Worm (Caenorhabditis elegans) whole organism, L2 larva: ENCODE measurements around the gene let-721.
A peak's percentile ranks its signal among the peaks of the same experiment; 100 is the strongest.

Source experiments
- C34F6.9 ChIP-seq: fragments of 150-350 bp; optimal IDR thresholded peaks from 2 replicates; lab custom pipeline; 2014; ENCODE audit warnings: missing biosample characterization, missing genetic modification characterization
- F13H6.1 ChIP-seq: sonication (generic microtip); optimal IDR thresholded peaks from 2 replicates; lab custom pipeline; 2016; ENCODE audit warnings: missing genetic modification characterization, missing compliant biosample characterization
- R02D3.7 ChIP-seq: fragments of 150-350 bp; optimal IDR thresholded peaks from 2 replicates; lab custom pipeline; 2014; ENCODE audit warnings: missing biosample characterization, missing genetic modification characterization
- Y55F3AM.14 ChIP-seq: fragments of 200-800 bp; sonication (Bioruptor generic); optimal IDR thresholded peaks from 2 replicates; lab custom pipeline; 2018; ENCODE audit warnings: mild to moderate bottlenecking, missing genetic modification characterization, missing compliant biosample characterization
- ZK546.5 ChIP-seq: sonication (generic microtip); optimal IDR thresholded peaks from 2 replicates; lab custom pipeline; 2017; ENCODE audit warnings: missing biosample characterization, missing genetic modification characterization
- alr-1 ChIP-seq: fragments of 150-350 bp; optimal IDR thresholded peaks from 2 replicates; lab custom pipeline; 2014; ENCODE audit warnings: missing biosample characterization, missing genetic modification characterization
- aly-2 ChIP-seq: fragments of 150-350 bp; optimal IDR thresholded peaks from 2 replicates; lab custom pipeline; 2014; ENCODE audit warnings: missing biosample characterization, missing genetic modification characterization
- ama-1 ChIP-seq: fragments of 150-350 bp; optimal IDR thresholded peaks from 2 replicates; lab custom pipeline; 2018; ENCODE audit warnings: inconsistent platforms
- blmp-1 ChIP-seq: sonication (generic microtip); optimal IDR thresholded peaks from 2 replicates; lab custom pipeline; 2017; ENCODE audit warnings: missing genetic modification characterization, mild to moderate bottlenecking, missing compliant biosample characterization, antibody characterized with exemption, moderate library complexity; ENCODE audit not compliant: insufficient read depth
- ceh-16 ChIP-seq: fragments of 150-350 bp; optimal IDR thresholded peaks from 2 replicates; lab custom pipeline; 2014; ENCODE audit warnings: missing biosample characterization, missing genetic modification characterization
- ceh-82 ChIP-seq: fragments of 150-350 bp; optimal IDR thresholded peaks from 2 replicates; lab custom pipeline; 2014; ENCODE audit warnings: missing biosample characterization, missing genetic modification characterization
- egl-27 ChIP-seq: sonication (generic microtip); optimal IDR thresholded peaks from 3 replicates; lab custom pipeline; 2017; ENCODE audit warnings: missing biosample characterization, missing genetic modification reagents, missing genetic modification characterization
- elt-1 ChIP-seq: fragments of 150-350 bp; optimal IDR thresholded peaks from 2 replicates; lab custom pipeline; 2014; ENCODE audit warnings: missing biosample characterization, missing genetic modification characterization
- elt-3 ChIP-seq: sonication (generic microtip); optimal IDR thresholded peaks from 2 replicates; lab custom pipeline; 2017; ENCODE audit warnings: missing biosample characterization, missing genetic modification characterization
- fos-1 ChIP-seq: fragments of 150-350 bp; optimal IDR thresholded peaks from 2 replicates; lab custom pipeline; 2014; ENCODE audit warnings: missing biosample characterization, missing genetic modification characterization
- gmeb-1 ChIP-seq: fragments of 150-350 bp; optimal IDR thresholded peaks from 2 replicates; lab custom pipeline; 2014; ENCODE audit warnings: missing biosample characterization, missing genetic modification characterization
- lin-13 ChIP-seq: fragments of 150-350 bp; optimal IDR thresholded peaks from 2 replicates; lab custom pipeline; 2014; ENCODE audit warnings: missing biosample characterization, missing genetic modification reagents, missing genetic modification characterization
- lin-39 ChIP-seq: fragments of 150-350 bp; optimal IDR thresholded peaks from 2 replicates; lab custom pipeline; 2014; ENCODE audit warnings: missing biosample characterization, missing genetic modification reagents, missing genetic modification characterization
- lsy-2 ChIP-seq, 2 experiments: fragments of 150-350 bp in 1 of 2; sonication (generic microtip) in 1 of 2; optimal IDR thresholded peaks; 2 replicates each; lab custom pipeline; 2014 to 2017; ENCODE audit warnings: missing biosample characterization in 2 of 2, missing genetic modification characterization in 2 of 2
- mab-5 ChIP-seq: fragments of 150-350 bp; optimal IDR thresholded peaks from 2 replicates; lab custom pipeline; 2014; ENCODE audit warnings: missing biosample characterization, missing genetic modification characterization
- mbf-1 ChIP-seq: sonication (generic microtip); optimal IDR thresholded peaks from 2 replicates; lab custom pipeline; 2017; ENCODE audit warnings: missing biosample characterization, missing genetic modification characterization
- mdl-1 ChIP-seq, 2 experiments: fragments of 150-350 bp in 1 of 2; sonication (generic microtip) in 1 of 2; optimal IDR thresholded peaks; 2 replicates each; lab custom pipeline; 2017; ENCODE audit warnings: missing biosample characterization in 2 of 2, missing genetic modification characterization in 2 of 2
- nhr-10 ChIP-seq: sonication (generic microtip); optimal IDR thresholded peaks from 2 replicates; lab custom pipeline; 2017; ENCODE audit warnings: missing biosample characterization, missing genetic modification characterization
- nhr-11 ChIP-seq: fragments of 150-350 bp; optimal IDR thresholded peaks from 2 replicates; lab custom pipeline; 2014; ENCODE audit warnings: missing biosample characterization, missing genetic modification characterization
- nhr-12 ChIP-seq: fragments of 150-350 bp; optimal IDR thresholded peaks from 2 replicates; lab custom pipeline; 2014; ENCODE audit warnings: missing biosample characterization, missing genetic modification characterization
- nhr-129 ChIP-seq: fragments of 150-350 bp; optimal IDR thresholded peaks from 2 replicates; lab custom pipeline; 2014; ENCODE audit warnings: missing biosample characterization, missing genetic modification characterization
- nhr-21 ChIP-seq: fragments of 150-350 bp; optimal IDR thresholded peaks from 2 replicates; lab custom pipeline; 2014; ENCODE audit warnings: missing biosample characterization, missing genetic modification characterization
- nhr-23 ChIP-seq: fragments of 150-350 bp; optimal IDR thresholded peaks from 2 replicates; lab custom pipeline; 2014; ENCODE audit warnings: missing biosample characterization, missing genetic modification reagents, missing genetic modification characterization
- nhr-237 ChIP-seq: fragments of 150-350 bp; optimal IDR thresholded peaks from 2 replicates; lab custom pipeline; 2014; ENCODE audit warnings: missing biosample characterization, missing genetic modification characterization
- nhr-25 ChIP-seq: fragments of 150-350 bp; sonication (generic microtip); optimal IDR thresholded peaks from 3 replicates; lab custom pipeline; 2014; ENCODE audit warnings: missing biosample characterization, missing genetic modification characterization
- nhr-6 ChIP-seq: fragments of 150-350 bp; optimal IDR thresholded peaks from 2 replicates; lab custom pipeline; 2014; ENCODE audit warnings: missing biosample characterization, missing genetic modification characterization
- peb-1 ChIP-seq: fragments of 150-350 bp; optimal IDR thresholded peaks from 2 replicates; lab custom pipeline; 2014; ENCODE audit warnings: missing biosample characterization, missing genetic modification characterization
- sem-4 ChIP-seq: fragments of 150-350 bp; optimal IDR thresholded peaks from 2 replicates; lab custom pipeline; 2014; ENCODE audit warnings: missing biosample characterization, missing genetic modification reagents, missing genetic modification characterization
- sma-3 ChIP-seq: sonication (generic microtip); optimal IDR thresholded peaks from 2 replicates; lab custom pipeline; 2016; ENCODE audit warnings: missing genetic modification reagents, missing genetic modification characterization, missing compliant biosample characterization
- sma-9 ChIP-seq, 2 experiments: fragments of 150-350 bp in 1 of 2; sonication (generic microtip) in 1 of 2; optimal IDR thresholded peaks; 2 replicates each; lab custom pipeline; 2014 to 2016; ENCODE audit warnings: missing genetic modification characterization in 2 of 2, mild to moderate bottlenecking in 1 of 2, missing biosample characterization in 1 of 2, missing compliant biosample characterization in 1 of 2, missing genetic modification reagents in 1 of 2, moderate library complexity in 1 of 2
- unc-39 ChIP-seq: fragments of 150-350 bp; optimal IDR thresholded peaks from 2 replicates; lab custom pipeline; 2014; ENCODE audit warnings: missing biosample characterization, missing genetic modification characterization
- zag-1 ChIP-seq: fragments of 150-350 bp; optimal IDR thresholded peaks from 2 replicates; lab custom pipeline; 2014; ENCODE audit warnings: missing biosample characterization, missing genetic modification characterization
- ztf-11 ChIP-seq: sonication (generic microtip); optimal IDR thresholded peaks from 2 replicates; lab custom pipeline; 2017; ENCODE audit warnings: missing biosample characterization, missing genetic modification characterization
- ztf-4 ChIP-seq: fragments of 150-350 bp; optimal IDR thresholded peaks from 2 replicates; lab custom pipeline; 2014; ENCODE audit warnings: missing biosample characterization, missing genetic modification characterization

Gene let-721

DNA sequence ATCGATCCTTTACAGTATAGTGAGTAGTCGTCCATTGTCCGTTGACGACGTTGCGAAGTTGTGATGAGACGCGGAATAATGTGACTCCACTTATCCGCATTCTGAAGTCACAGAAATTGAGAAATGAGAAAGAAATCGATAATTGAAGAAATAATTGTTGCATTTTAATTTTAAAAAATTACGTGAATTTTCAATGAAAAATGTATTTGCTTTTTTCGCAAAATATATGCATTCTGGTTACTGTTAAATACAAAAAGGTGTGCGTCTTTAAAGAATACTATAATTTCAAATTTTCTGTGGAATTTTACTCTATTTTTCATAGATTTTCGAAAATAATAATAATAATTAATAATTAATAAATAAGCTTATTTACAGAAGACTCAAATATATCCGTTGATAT is at the start of gene let-721:
Gene let-721, minus strand, starts transcription at position 101 of the 400 bp plus-strand sequence.
- TF ChIP-seq sma-9 (GFP tag; optimal IDR thresholded peaks at IDR 0.05; lab: Kevin White, UChicago) (no peak), sma-9 (tag; optimal IDR thresholded peaks at IDR 0.05; lab: Kevin White, UChicago) (no peak), ztf-11 (tag; lab: Kevin White, UChicago) (no peak), sma-3 (GFP tag; lab: Kevin White, UChicago) (no peak), lsy-2 (tag; optimal IDR thresholded peaks at IDR 0.05; lab: Kevin White, UChicago) (no peak), ceh-82 (tag; lab: Kevin White, UChicago) (no peak), lin-13 (GFP tag; lab: Kevin White, UChicago) (no peak), gmeb-1 (tag; lab: Kevin White, UChicago) (no peak), ama-1 (lab: Kevin White, UChicago) (no peak), fos-1 (tag; lab: Kevin White, UChicago) (no peak)

DNA sequence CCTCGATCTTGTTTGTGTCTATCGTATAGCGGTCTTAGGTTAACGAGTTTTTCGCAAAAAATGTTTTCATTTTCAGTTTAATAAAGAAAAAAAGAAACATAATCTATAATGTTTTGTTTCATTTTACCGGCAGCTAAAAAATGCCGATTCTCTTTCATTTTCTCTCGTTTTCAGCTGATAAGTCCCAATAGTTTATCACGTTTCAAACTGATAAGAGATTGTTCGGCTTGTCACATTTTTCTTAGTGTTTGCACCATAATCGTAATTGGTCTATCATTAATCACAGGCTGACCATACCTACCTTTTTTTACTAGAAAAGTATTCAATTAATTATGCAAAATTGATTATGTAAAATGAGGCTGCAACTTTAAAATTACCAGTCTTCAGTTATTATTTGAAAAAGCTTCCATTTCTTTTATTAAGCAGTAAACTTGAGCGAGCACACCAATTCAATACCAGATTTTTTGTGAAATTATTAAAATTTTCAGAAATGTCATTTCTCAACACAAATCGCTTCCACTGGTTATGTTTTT is 48.5 kb upstream of the let-721 start, which contains the start of gene F23F12.13:
Gene F23F12.13, plus strand, starts transcription at position 483 of the 533 bp plus-strand sequence.
- TF ChIP-seq sma-9 (GFP tag; optimal IDR thresholded peaks at IDR 0.05; lab: Kevin White, UChicago) = peak; percentile 24
- TF ChIP-seq sma-9 (tag; optimal IDR thresholded peaks at IDR 0.05; lab: Kevin White, UChicago) = no peak
- peak; percentile 61 for TF ChIP-seq fos-1 (tag; lab: Kevin White, UChicago)
- TF ChIP-seq sma-3 (GFP tag; lab: Kevin White, UChicago) = no peak

DNA sequence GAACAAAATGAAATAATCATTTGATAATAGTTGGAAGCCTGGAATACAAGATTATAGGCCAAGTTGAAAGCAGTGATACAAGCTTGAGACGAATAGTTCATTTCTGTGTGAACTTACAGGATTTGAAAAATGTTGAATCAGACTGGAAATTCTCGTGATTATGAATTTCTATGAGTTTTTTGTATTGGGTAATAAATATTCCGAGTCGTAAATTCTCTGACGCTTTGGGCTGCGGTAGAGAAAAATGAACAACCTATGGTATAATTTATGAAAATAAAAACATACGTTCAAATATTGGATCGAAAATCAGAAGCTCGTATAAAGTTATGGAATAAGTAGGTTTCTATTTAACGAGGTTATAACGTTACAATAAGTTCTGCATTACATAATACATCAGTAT is 46.1 kb upstream of the let-721 start, which contains the start of gene srb-11:
Gene srb-11, minus strand, starts transcription at position 101 of the 400 bp plus-strand sequence.
- TF ChIP-seq peb-1 = no peak
- TF ChIP-seq lsy-2 (tag; optimal IDR thresholded peaks at IDR 0.05; lab: Kevin White, UChicago) = no peak
- TF ChIP-seq mab-5 = no peak
- no peak for TF ChIP-seq zag-1 (tag; lab: Kevin White, UChicago)
- TF ChIP-seq nhr-6 (tag; lab: Kevin White, UChicago) = no peak
- no peak for TF ChIP-seq sem-4
- no peak for TF ChIP-seq nhr-21
- no peak for TF ChIP-seq nhr-23 (tag; lab: Kevin White, UChicago)

DNA sequence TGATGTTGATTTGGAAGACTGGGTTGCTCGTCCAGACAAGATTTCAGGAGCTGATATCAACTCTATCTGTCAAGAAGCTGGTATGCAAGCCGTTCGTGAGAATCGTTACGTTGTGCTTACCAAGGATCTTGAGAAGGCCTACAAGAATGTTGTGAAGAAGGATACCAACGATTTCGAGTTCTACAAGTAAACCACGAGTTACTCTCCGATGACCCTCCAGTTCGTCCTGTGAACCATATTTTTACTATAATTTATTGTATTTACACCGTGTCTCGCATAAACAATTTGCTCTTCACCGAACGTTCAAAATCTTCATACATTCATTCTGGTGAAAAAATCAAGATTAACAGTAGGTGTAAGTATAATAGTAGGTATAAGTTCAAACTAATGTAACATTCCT is 44.3 kb upstream of the let-721 start:
- no peak for TF ChIP-seq nhr-12 (tag; lab: Kevin White, UChicago)
- no peak for TF ChIP-seq ZK546.5 (tag; lab: Kevin White, UChicago)
- no peak for TF ChIP-seq nhr-11
- TF ChIP-seq ztf-4 = no peak

DNA sequence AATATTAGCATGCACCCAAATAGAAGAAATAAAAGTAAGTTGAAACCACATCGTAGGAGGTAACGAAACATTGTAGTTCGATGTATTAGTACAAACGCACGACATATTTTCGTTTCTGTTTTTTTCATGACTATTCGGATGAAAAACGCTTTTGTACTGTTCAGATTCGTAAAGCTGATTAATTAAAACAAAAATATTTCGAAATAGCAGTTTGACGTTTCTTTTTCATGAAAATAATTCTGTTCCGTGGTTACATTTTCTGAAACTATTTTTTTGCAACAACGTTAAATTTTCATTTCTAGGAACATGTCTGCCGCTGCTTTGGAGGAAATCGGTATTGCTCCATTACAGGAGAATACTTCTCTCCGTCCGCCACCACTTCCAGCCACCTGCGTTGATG is 42.8 kb upstream of the let-721 start, which contains the start of gene rpt-3:
Gene rpt-3, plus strand, starts transcription at position 301 of the 400 bp plus-strand sequence.
- TF ChIP-seq elt-1 (tag; lab: Kevin White, UChicago) = no peak
- no peak for TF ChIP-seq egl-27 (tag; lab: Kevin White, UChicago)
- no peak for TF ChIP-seq C34F6.9
- no peak for TF ChIP-seq lsy-2 (tag; optimal IDR thresholded peaks at IDR 0.05; lab: Kevin White, UChicago)
- no peak for TF ChIP-seq nhr-237
- TF ChIP-seq nhr-25 = no peak
- TF ChIP-seq Y55F3AM.14 (GFP tag; lab: Kevin White, UChicago) = no peak
- no peak for TF ChIP-seq alr-1 (tag; lab: Kevin White, UChicago)
- TF ChIP-seq nhr-23 (tag; lab: Kevin White, UChicago) = no peak
- no peak for TF ChIP-seq nhr-10 (tag; lab: Kevin White, UChicago)
- TF ChIP-seq R02D3.7 (tag; lab: Kevin White, UChicago) = no peak
- no peak for TF ChIP-seq blmp-1 (tag; lab: Kevin White, UChicago)
- TF ChIP-seq nhr-129 (tag; lab: Kevin White, UChicago) = no peak
- no peak for TF ChIP-seq lin-39 (tag; lab: Kevin White, UChicago)
- TF ChIP-seq nhr-12 (tag; lab: Kevin White, UChicago) = no peak
- no peak for TF ChIP-seq zag-1 (tag; lab: Kevin White, UChicago)

DNA sequence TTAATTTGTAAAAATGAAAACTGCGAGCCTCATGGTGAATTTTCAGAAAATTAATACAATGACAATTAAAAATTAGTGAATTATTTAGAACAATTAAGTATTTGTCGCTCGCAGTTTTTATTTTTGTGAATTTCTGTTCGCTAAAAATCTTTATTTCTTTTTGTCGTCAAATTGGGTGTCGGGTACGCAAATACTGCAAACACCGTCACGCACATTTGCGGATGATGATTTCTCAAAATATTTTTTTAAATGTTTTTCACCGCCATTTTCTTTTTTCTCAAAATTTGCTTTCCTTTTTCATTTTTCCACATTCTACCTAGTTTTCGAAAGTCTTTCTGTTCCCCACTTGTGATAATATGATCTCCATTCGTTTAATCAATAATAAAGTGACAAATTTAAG is 42.2 kb upstream of the let-721 start:
- TF ChIP-seq nhr-129 (tag; lab: Kevin White, UChicago) (no peak), sem-4 (no peak), egl-27 (tag; lab: Kevin White, UChicago) (no peak), nhr-11 (no peak), mbf-1 (tag; lab: Kevin White, UChicago) (no peak), alr-1 (tag; lab: Kevin White, UChicago) (no peak), nhr-237 (no peak), gmeb-1 (tag; lab: Kevin White, UChicago) (no peak), F13H6.1 (tag; lab: Kevin White, UChicago) (no peak), lin-13 (GFP tag; lab: Kevin White, UChicago) (no peak), ceh-16 (no peak), sma-9 (GFP tag; optimal IDR thresholded peaks at IDR 0.05; lab: Kevin White, UChicago) (peak; percentile 44), sma-9 (tag; optimal IDR thresholded peaks at IDR 0.05; lab: Kevin White, UChicago) (no peak), nhr-10 (tag; lab: Kevin White, UChicago) (no peak), elt-1 (tag; lab: Kevin White, UChicago) (no peak), R02D3.7 (tag; lab: Kevin White, UChicago) (no peak), mdl-1 (tag; optimal IDR thresholded peaks at IDR 0.05; lab: Kevin White, UChicago) (no peak), unc-39 (tag; lab: Kevin White, UChicago) (no peak), ztf-4 (no peak), aly-2 (tag; lab: Kevin White, UChicago) (no peak), nhr-6 (tag; lab: Kevin White, UChicago) (no peak), blmp-1 (tag; lab: Kevin White, UChicago) (no peak), peb-1 (no peak), Y55F3AM.14 (GFP tag; lab: Kevin White, UChicago) (no peak), elt-3 (no peak), fos-1 (tag; lab: Kevin White, UChicago) (no peak), sma-3 (GFP tag; lab: Kevin White, UChicago) (no peak)
